Fruit fly (Drosophila melanogaster) whole organism, embryonic: ENCODE data around the gene CG1738.

Experiments used
- CG17802 ChIP-seq: fragments of 200-800 bp; sonication (Bioruptor generic); optimal IDR thresholded peaks from 2 replicates; lab custom pipeline; 2018; ENCODE audit warnings: missing biosample characterization, mild to moderate bottlenecking, missing genetic modification characterization, moderate library complexity
- CG3163 ChIP-seq: fragments of 200-800 bp; sonication (Bioruptor generic); optimal IDR thresholded peaks from 3 replicates; lab custom pipeline; 2016; ENCODE audit warnings: missing biosample characterization, missing genetic modification characterization
- CG32767 ChIP-seq: fragments of 200-800 bp; sonication (Bioruptor generic); IDR thresholded peaks from 2 replicates; pipeline ENCODE4 v1.3.6; 2022; ENCODE audit warnings: missing biosample characterization, missing genetic modification characterization
- CG3838 ChIP-seq: fragments of 200-800 bp; sonication (Bioruptor generic); optimal IDR thresholded peaks from 3 replicates; lab custom pipeline; 2016; ENCODE audit warnings: missing biosample characterization, missing genetic modification characterization
- CG4820 ChIP-seq: fragments of 200-800 bp; sonication (Bioruptor generic); optimal IDR thresholded peaks from 3 replicates; lab custom pipeline; 2016; ENCODE audit warnings: missing biosample characterization, missing genetic modification characterization
- CkIIα-i1 ChIP-seq: fragments of 200-800 bp; sonication (Bioruptor generic); IDR thresholded peaks from 2 replicates; pipeline ENCODE4 v1.3.6; 2022; ENCODE audit warnings: missing biosample characterization, missing genetic modification characterization
- Sry-δ ChIP-seq: fragments of 200-800 bp; sonication (Bioruptor generic); optimal IDR thresholded peaks from 2 replicates; lab custom pipeline; 2016; ENCODE audit warnings: missing biosample characterization, missing genetic modification characterization
- da ChIP-seq: fragments of 200-800 bp; sonication (Bioruptor generic); optimal IDR thresholded peaks from 2 replicates; lab custom pipeline; 2016; ENCODE audit warnings: missing biosample characterization, missing genetic modification characterization
- exex ChIP-seq: fragments of 200-800 bp; sonication (Bioruptor generic); optimal IDR thresholded peaks from 4 replicates; lab custom pipeline; 2018; ENCODE audit warnings: missing biosample characterization, mild to moderate bottlenecking, missing genetic modification characterization, moderate library complexity
- klu ChIP-seq: fragments of 200-800 bp; sonication (Bioruptor generic); IDR thresholded peaks from 2 replicates; pipeline ENCODE4 v1.3.6; 2022; ENCODE audit warnings: missing biosample characterization, missing genetic modification characterization
- pho ChIP-seq: fragments of 200-800 bp; sonication (Bioruptor generic); optimal IDR thresholded peaks from 2 replicates; lab custom pipeline; 2016; ENCODE audit warnings: missing biosample characterization, missing genetic modification characterization
- schlank ChIP-seq: fragments of 200-800 bp; sonication (Bioruptor generic); optimal IDR thresholded peaks from 2 replicates; lab custom pipeline; 2018; ENCODE audit warnings: missing biosample characterization, mild to moderate bottlenecking, missing genetic modification characterization

dm6 chrX:11351351-11351750 is 2.5 kb downstream of the CG1738 start:
- TF ChIP-seq Sry-δ (GFP tag; lab: Kevin White, UChicago) (peak; percentile 41), CG17802 (tag; lab: Kevin White, UChicago) (peak; percentile 76), exex (tag; lab: Kevin White, UChicago) (no peak), CkIIα-i1 (GFP tag; lab: Robert Waterston, UW) (peak; percentile 72; the same call in 1 of the 2 replicates), pho (peak; percentile 90), schlank (tag; lab: Kevin White, UChicago) (peak; percentile 88), klu (GFP tag; lab: Robert Waterston, UW) (peak; percentile 82), CG4820 (GFP tag; lab: Kevin White, UChicago) (peak; percentile 91), CG3838 (GFP tag; lab: Kevin White, UChicago) (peak; percentile 77), CG3163 (peak; percentile 74), da (GFP tag; lab: Kevin White, UChicago) (peak; percentile 76), CG32767 (peak; percentile 91)
